Fruit fly (Drosophila melanogaster): ENCODE data around the gene CG9391.
A peak's percentile ranks its signal among the peaks of the same experiment; 100 is the strongest.

CG9391 gene

DNA sequence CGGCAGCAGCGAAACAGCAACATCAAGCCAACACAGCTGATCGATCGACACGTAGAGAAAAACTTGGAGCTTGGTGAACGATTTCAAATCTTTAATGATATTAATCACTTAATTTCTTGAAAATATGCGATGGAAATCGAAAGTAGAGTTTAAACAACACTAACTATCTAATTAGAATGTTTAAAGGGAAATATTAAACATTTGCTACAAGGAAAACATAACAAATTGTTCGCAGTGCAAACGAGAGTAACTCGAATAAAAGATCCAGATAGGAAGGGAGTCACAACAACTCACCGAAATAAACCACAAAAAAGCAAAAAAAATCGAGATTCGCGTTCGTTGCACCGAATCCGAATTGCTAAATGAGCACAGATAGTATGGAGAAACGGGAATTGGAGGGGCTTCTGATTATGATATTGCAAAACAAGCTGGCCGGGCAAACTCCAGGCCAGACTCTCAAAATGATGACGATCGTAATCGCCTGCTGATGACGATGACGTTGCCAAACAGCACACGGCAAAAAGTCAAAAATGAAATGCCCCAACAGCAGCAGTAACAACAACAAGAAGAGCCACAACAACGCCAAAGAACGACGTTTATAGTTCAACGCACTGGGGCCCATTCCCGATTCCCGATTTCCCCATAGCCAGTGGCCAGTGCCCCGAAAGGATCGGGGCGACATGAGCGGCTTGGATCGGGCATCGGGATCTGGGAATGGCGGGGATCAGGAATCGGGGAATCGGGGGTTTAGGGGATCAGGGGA is 14.2 kb downstream of the CG9391 start (continued):
- TF ChIP-seq Smox (GFP tag; optimal IDR thresholded peaks at IDR 0.05) (peak; percentile 99), CG7368 (GFP tag; optimal IDR thresholded peaks at IDR 0.05) (peak; percentile 98), Met (GFP tag; optimal IDR thresholded peaks at IDR 0.05) (peak; percentile 99), eg (GFP tag; IDR thresholded peaks at IDR 0.05) (peak; percentile 82), CG8319 (GFP tag; optimal IDR thresholded peaks at IDR 0.05) (peak; percentile 99), CG6854 (GFP tag; optimal IDR thresholded peaks at IDR 0.05) (peak; percentile 99), Hr38 (GFP tag; optimal IDR thresholded peaks at IDR 0.05) (no peak), dac (GFP tag; optimal IDR thresholded peaks at IDR 0.05) (peak; percentile 8), Gug (GFP tag; IDR thresholded peaks at IDR 0.05) (peak; percentile 72), Sox14 (GFP tag; optimal IDR thresholded peaks at IDR 0.05) (peak; percentile 98)

DNA sequence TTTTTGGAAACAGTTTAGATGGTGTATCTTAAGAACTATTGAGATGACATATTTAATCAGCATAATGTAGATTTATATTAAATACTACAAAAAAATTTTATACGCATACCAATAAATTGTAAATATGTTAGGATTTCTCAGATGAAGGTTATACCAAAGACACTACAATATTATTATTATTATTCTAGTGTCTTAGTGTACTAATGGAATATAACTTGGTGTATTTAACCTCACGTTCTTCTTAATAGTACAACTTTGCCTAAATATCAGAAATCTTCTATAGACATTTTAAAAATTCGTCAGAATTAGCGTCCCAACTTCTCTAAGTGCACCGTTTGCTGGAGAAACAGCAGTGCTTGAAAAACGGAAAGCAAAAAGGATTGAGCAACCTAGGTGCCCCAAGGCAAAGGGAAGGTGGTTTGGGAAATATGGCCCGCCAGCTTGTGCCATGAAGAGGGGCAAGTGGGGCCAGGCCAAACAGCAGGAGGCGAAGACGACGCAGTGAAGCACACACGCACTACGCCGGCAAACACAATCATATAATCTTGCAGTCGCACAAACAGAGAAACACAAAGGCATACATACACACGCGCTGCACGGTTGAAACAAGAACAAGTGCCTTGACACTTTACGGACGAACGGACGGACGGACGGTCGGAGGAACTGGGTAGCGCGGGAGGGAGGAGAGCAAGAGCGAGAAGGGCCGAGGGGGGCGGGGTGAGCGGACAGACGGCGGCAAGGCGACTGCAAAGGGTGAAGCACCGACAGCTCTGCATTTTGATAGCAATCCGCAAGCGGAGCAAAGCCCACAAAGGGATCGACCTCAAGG is 15.0 kb downstream of the CG9391 start:
- TF ChIP-seq CG11294 (GFP tag; IDR thresholded peaks at IDR 0.05), result no peak
- TF ChIP-seq Sox15 (GFP tag; optimal IDR thresholded peaks at IDR 0.05), result peak; percentile 31
- peak; percentile 66 for TF ChIP-seq CG3919 (GFP tag; optimal IDR thresholded peaks at IDR 0.05)
- TF ChIP-seq spab (GFP tag; optimal IDR thresholded peaks at IDR 0.05), result peak; percentile 79
- TF ChIP-seq Eip78C (GFP tag), result peak; percentile 99
- peak; percentile 80 for TF ChIP-seq Ets96B (tag; optimal IDR thresholded peaks at IDR 0.05)
- no peak for TF ChIP-seq CG6276 (GFP tag; optimal IDR thresholded peaks at IDR 0.05)
- TF ChIP-seq Hr39 (GFP tag; optimal IDR thresholded peaks at IDR 0.05), result peak; percentile 0
- peak; percentile 28 for TF ChIP-seq CG11902 (GFP tag; optimal IDR thresholded peaks at IDR 0.05)
- TF ChIP-seq vri (GFP tag; optimal IDR thresholded peaks at IDR 0.05), result no peak
- TF ChIP-seq cyc (GFP tag; optimal IDR thresholded peaks at IDR 0.05), result peak; percentile 51
- peak; percentile 47 for TF ChIP-seq dsx (GFP tag; optimal IDR thresholded peaks at IDR 0.05; ENCODE audit: poor library complexity, severe bottlenecking)
- no peak for TF ChIP-seq CG1621 (tag; optimal IDR thresholded peaks at IDR 0.05)
- no peak for TF ChIP-seq CG4318 (GFP tag; optimal IDR thresholded peaks at IDR 0.05)
- TF ChIP-seq CG6792 (GFP tag; optimal IDR thresholded peaks at IDR 0.05), result peak; percentile 39
- TF ChIP-seq CG6808 (GFP tag; optimal IDR thresholded peaks at IDR 0.05), result peak; percentile 66
- peak; percentile 55 for TF ChIP-seq CG8632 (GFP tag; optimal IDR thresholded peaks at IDR 0.05)
- peak; percentile 25 for TF ChIP-seq Hr4 (GFP tag; optimal IDR thresholded peaks at IDR 0.05)
- no peak for TF ChIP-seq Sox14 (GFP tag; optimal IDR thresholded peaks at IDR 0.05)
- TF ChIP-seq Sox102F (GFP tag; optimal IDR thresholded peaks at IDR 0.05), result peak; percentile 4
- peak; percentile 59 for TF ChIP-seq fkh (GFP tag; optimal IDR thresholded peaks at IDR 0.05)
- peak; percentile 77 for TF ChIP-seq CG3032 (tag; optimal IDR thresholded peaks at IDR 0.05)
- TF ChIP-seq Gug (GFP tag; IDR thresholded peaks at IDR 0.05), result no peak
- peak; percentile 56 for TF ChIP-seq Smox (GFP tag; optimal IDR thresholded peaks at IDR 0.05)
- peak; percentile 40; the same call in 1 of the 3 replicates for TF ChIP-seq CG6163 (GFP tag; IDR thresholded peaks at IDR 0.05)
- no peak for TF ChIP-seq Blimp-1 (GFP tag; optimal IDR thresholded peaks at IDR 0.05)
- TF ChIP-seq dac (GFP tag; optimal IDR thresholded peaks at IDR 0.05), result no peak
- no peak for TF ChIP-seq eg (GFP tag; IDR thresholded peaks at IDR 0.05)
- TF ChIP-seq Eip75B (GFP tag; optimal IDR thresholded peaks at IDR 0.05), result peak; percentile 27
- peak; percentile 34 for TF ChIP-seq CG16779 (tag; optimal IDR thresholded peaks at IDR 0.05)
- peak; percentile 50 for TF ChIP-seq achi (GFP tag; optimal IDR thresholded peaks at IDR 0.05)
- peak; percentile 65 for TF ChIP-seq acj6 (GFP tag; optimal IDR thresholded peaks at IDR 0.05)
- peak; percentile 80 for TF ChIP-seq esn (GFP tag; optimal IDR thresholded peaks at IDR 0.05)
- no peak for TF ChIP-seq ss (GFP tag; optimal IDR thresholded peaks at IDR 0.05)
- TF ChIP-seq Ets21C (GFP tag; optimal IDR thresholded peaks at IDR 0.05), result no peak
- no peak for TF ChIP-seq CG7368 (GFP tag; optimal IDR thresholded peaks at IDR 0.05)
- TF ChIP-seq net (GFP tag; optimal IDR thresholded peaks at IDR 0.05), result peak; percentile 34
- peak; percentile 83 for TF ChIP-seq CG10631 (GFP tag; optimal IDR thresholded peaks at IDR 0.05)
- TF ChIP-seq topi (GFP tag; optimal IDR thresholded peaks at IDR 0.05), result peak; percentile 68
- peak; percentile 42 for TF ChIP-seq pdm3 (GFP tag; optimal IDR thresholded peaks at IDR 0.05)
- TF ChIP-seq svp (GFP tag), result peak; percentile 69
- peak; percentile 51 for TF ChIP-seq fd59A (GFP tag; optimal IDR thresholded peaks at IDR 0.05)

Measured in whole organism, prepupa.